Fruit fly (Drosophila melanogaster) whole organism, embryonic: ENCODE results near the gene CG15196.

Experiments
- Ada2b ChIP-seq: fragments of 200-800 bp; sonication (Bioruptor generic); IDR thresholded peaks from 2 replicates; pipeline ENCODE4 v1.3.6; 2022; ENCODE audit warnings: missing biosample characterization, missing genetic modification characterization
- Adf1 ChIP-seq: fragments of 200-800 bp; sonication (Bioruptor generic); IDR thresholded peaks from 2 replicates; pipeline ENCODE4 v1.3.6; 2022; ENCODE audit warnings: missing biosample characterization, missing genetic modification characterization
- Bgb ChIP-seq: fragments of 200-800 bp; sonication (Bioruptor generic); IDR thresholded peaks from 2 replicates; pipeline ENCODE4 v1.3.6; 2022; ENCODE audit warnings: missing biosample characterization, missing genetic modification characterization; ENCODE audit not compliant: partially characterized antibody
- CG12769 ChIP-seq: fragments of 200-800 bp; sonication (Bioruptor generic); optimal IDR thresholded peaks from 2 replicates; lab custom pipeline; 2019; ENCODE audit warnings: missing biosample characterization, mild to moderate bottlenecking, missing genetic modification characterization, moderate library complexity
- CG14860 ChIP-seq: fragments of 200-800 bp; sonication (Bioruptor generic); IDR thresholded peaks from 3 replicates; pipeline ENCODE4 v1.3.6; 2022; ENCODE audit warnings: missing biosample characterization, missing genetic modification characterization; ENCODE audit not compliant: partially characterized antibody
- CG15514 ChIP-seq: fragments of 200-800 bp; sonication (Bioruptor generic); optimal IDR thresholded peaks from 3 replicates; lab custom pipeline; 2017; ENCODE audit warnings: missing biosample characterization, missing genetic modification characterization, mild to moderate bottlenecking, moderate library complexity, missing genetic modification reagents
- CG17186 ChIP-seq: fragments of 200-800 bp; sonication (Bioruptor generic); optimal IDR thresholded peaks from 3 replicates; lab custom pipeline; 2017; ENCODE audit warnings: missing biosample characterization, missing genetic modification reagents, missing genetic modification characterization
- CG17802 ChIP-seq: fragments of 200-800 bp; sonication (Bioruptor generic); optimal IDR thresholded peaks from 2 replicates; lab custom pipeline; 2018; ENCODE audit warnings: missing biosample characterization, mild to moderate bottlenecking, missing genetic modification characterization, moderate library complexity
- CG1832 ChIP-seq: fragments of 200-800 bp; sonication (Bioruptor generic); optimal IDR thresholded peaks from 2 replicates; lab custom pipeline; 2017; ENCODE audit warnings: missing biosample characterization, mild to moderate bottlenecking, missing genetic modification characterization, inconsistent platforms
- CG30020 ChIP-seq: fragments of 200-800 bp; optimal IDR thresholded peaks from 2 replicates; lab custom pipeline; 2019; ENCODE audit warnings: missing biosample characterization, mild to moderate bottlenecking, missing genetic modification characterization, moderate library complexity
- CG4820 ChIP-seq: fragments of 200-800 bp; sonication (Bioruptor generic); optimal IDR thresholded peaks from 3 replicates; lab custom pipeline; 2016; ENCODE audit warnings: missing biosample characterization, missing genetic modification characterization
- CG5245 ChIP-seq: fragments of 200-800 bp; sonication (Bioruptor generic); optimal IDR thresholded peaks from 3 replicates; lab custom pipeline; 2016; ENCODE audit warnings: missing biosample characterization, missing genetic modification characterization
- CG6791 ChIP-seq: fragments of 200-800 bp; sonication (Bioruptor generic); IDR thresholded peaks from 3 replicates; pipeline ENCODE4 v1.3.6; 2022; ENCODE audit warnings: missing biosample characterization, missing genetic modification characterization; ENCODE audit not compliant: partially characterized antibody
- CG6854 ChIP-seq: fragments of 200-800 bp; sonication (Bioruptor generic); optimal IDR thresholded peaks from 3 replicates; lab custom pipeline; 2017; ENCODE audit warnings: missing biosample characterization, mild to moderate bottlenecking, missing genetic modification characterization
- CG7556 ChIP-seq: fragments of 200-800 bp; sonication (Bioruptor generic); optimal IDR thresholded peaks from 2 replicates; lab custom pipeline; 2017; ENCODE audit warnings: missing biosample characterization, mild to moderate bottlenecking, missing genetic modification characterization
- CrebB ChIP-seq: fragments of 200-800 bp; sonication (Bioruptor generic); optimal IDR thresholded peaks from 3 replicates; lab custom pipeline; 2018; ENCODE audit warnings: missing biosample characterization, mild to moderate bottlenecking, missing genetic modification characterization
- Doc3 ChIP-seq: fragments of 200-800 bp; sonication (Bioruptor generic); IDR thresholded peaks from 3 replicates; pipeline ENCODE4 v1.3.6; 2022; ENCODE audit warnings: missing biosample characterization, missing genetic modification characterization; ENCODE audit not compliant: partially characterized antibody
- Dp ChIP-seq: fragments of 200-800 bp; sonication (Bioruptor generic); optimal IDR thresholded peaks from 2 replicates; lab custom pipeline; 2018; ENCODE audit warnings: missing biosample characterization, mild to moderate bottlenecking, missing genetic modification characterization, moderate library complexity
- Dref ChIP-seq: fragments of 200-800 bp; sonication (Bioruptor generic); IDR thresholded peaks from 2 replicates; pipeline ENCODE4 v1.3.6; 2022; ENCODE audit warnings: missing biosample characterization, missing genetic modification characterization
- Eip74EF ChIP-seq, 2 experiments: fragments of 200-800 bp in 1 of 2; fragments of >200 bp in 1 of 2; sonication (Bioruptor generic) in 1 of 2; optimal IDR thresholded peaks; 2 replicates each; lab custom pipeline; 2017 to 2019; ENCODE audit warnings: missing biosample characterization in 2 of 2, missing genetic modification characterization in 2 of 2, mild to moderate bottlenecking in 1 of 2, moderate library complexity in 1 of 2
- Fer2 ChIP-seq: fragments of 200-800 bp; sonication (Bioruptor generic); optimal IDR thresholded peaks from 2 replicates; lab custom pipeline; 2018; ENCODE audit warnings: missing biosample characterization, mild to moderate bottlenecking, missing genetic modification characterization, moderate library complexity
- Meics ChIP-seq: fragments of 200-800 bp; sonication (Bioruptor generic); optimal IDR thresholded peaks from 2 replicates; lab custom pipeline; 2017; ENCODE audit warnings: missing biosample characterization, mild to moderate bottlenecking, missing genetic modification characterization
- Opbp ChIP-seq: fragments of 200-800 bp; sonication (Bioruptor generic); IDR thresholded peaks from 3 replicates; pipeline ENCODE4 v1.3.6; 2022; ENCODE audit warnings: missing biosample characterization, missing genetic modification characterization; ENCODE audit not compliant: partially characterized antibody
- bigmax ChIP-seq: fragments of 200-800 bp; sonication (Bioruptor generic); optimal IDR thresholded peaks from 2 replicates; lab custom pipeline; 2018; ENCODE audit warnings: missing biosample characterization, mild to moderate bottlenecking, missing genetic modification characterization
- bsh ChIP-seq, 2 experiments: fragments of 200-800 bp; sonication (Bioruptor generic); optimal IDR thresholded peaks; 2 replicates each; lab custom pipeline; 2017 to 2018; ENCODE audit warnings: mild to moderate bottlenecking in 2 of 2, missing biosample characterization in 2 of 2, missing genetic modification characterization in 2 of 2, moderate library complexity in 1 of 2
- caup ChIP-seq: fragments of 200-800 bp; sonication (Bioruptor generic); optimal IDR thresholded peaks from 3 replicates; lab custom pipeline; 2017; ENCODE audit warnings: missing biosample characterization, mild to moderate bottlenecking, missing genetic modification characterization, moderate library complexity; ENCODE audit not compliant: severe bottlenecking
- ewg ChIP-seq: fragments of 200-800 bp; sonication (Bioruptor generic); optimal IDR thresholded peaks from 3 replicates; lab custom pipeline; 2017; ENCODE audit warnings: mild to moderate bottlenecking, missing biosample characterization, missing genetic modification reagents, missing genetic modification characterization
- ftz-f1 ChIP-seq: fragments of 200-800 bp; sonication (Bioruptor generic); optimal IDR thresholded peaks from 2 replicates; lab custom pipeline; 2016; ENCODE audit warnings: missing biosample characterization, missing genetic modification characterization
- gce ChIP-seq: fragments of 200-800 bp; sonication (Bioruptor generic); IDR thresholded peaks from 3 replicates; pipeline ENCODE4 v1.3.6; 2022; ENCODE audit warnings: missing biosample characterization, missing genetic modification characterization
- grau ChIP-seq: fragments of 200-800 bp; optimal IDR thresholded peaks from 3 replicates; lab custom pipeline; 2019; ENCODE audit warnings: missing biosample characterization, mild to moderate bottlenecking, missing genetic modification characterization, moderate library complexity
- hb ChIP-seq: fragments of 200-800 bp; sonication (Bioruptor generic); IDR thresholded peaks from 3 replicates; pipeline ENCODE4 v1.3.6; 2022; ENCODE audit warnings: missing biosample characterization, missing genetic modification characterization; ENCODE audit not compliant: partially characterized antibody
- hbn ChIP-seq: fragments of 200-800 bp; sonication (Bioruptor generic); IDR thresholded peaks from 2 replicates; pipeline ENCODE4 v1.3.6; 2022; ENCODE audit warnings: missing biosample characterization, missing genetic modification characterization; ENCODE audit not compliant: partially characterized antibody
- inv ChIP-seq: fragments of 200-800 bp; sonication (Bioruptor generic); IDR thresholded peaks from 2 replicates; pipeline ENCODE4 v1.3.6; 2022; ENCODE audit warnings: missing biosample characterization, missing genetic modification characterization; ENCODE audit not compliant: partially characterized antibody
- knrl ChIP-seq: fragments of 200-800 bp; sonication (Bioruptor generic); IDR thresholded peaks from 3 replicates; pipeline ENCODE4 v1.3.6; 2022; ENCODE audit warnings: missing biosample characterization, missing genetic modification characterization; ENCODE audit not compliant: partially characterized antibody
- lbe ChIP-seq: fragments of 200-800 bp; sonication (Bioruptor generic); optimal IDR thresholded peaks from 2 replicates; lab custom pipeline; 2016; ENCODE audit warnings: missing biosample characterization, mild to moderate bottlenecking, missing genetic modification characterization
- mld ChIP-seq: fragments of 200-800 bp; sonication (Bioruptor generic); IDR thresholded peaks from 3 replicates; pipeline ENCODE4 v1.3.6; 2022; ENCODE audit warnings: missing biosample characterization, missing genetic modification characterization; ENCODE audit not compliant: partially characterized antibody
- nerfin-1 ChIP-seq: fragments of 200-800 bp; sonication (Bioruptor generic); optimal IDR thresholded peaks from 3 replicates; lab custom pipeline; 2019; ENCODE audit warnings: missing biosample characterization, mild to moderate bottlenecking, missing genetic modification characterization, moderate library complexity
- nerfin-2 ChIP-seq: fragments of 200-800 bp; sonication (Bioruptor generic); IDR thresholded peaks from 2 replicates; pipeline ENCODE4 v1.3.6; 2022; ENCODE audit warnings: missing biosample characterization, missing genetic modification characterization; ENCODE audit not compliant: partially characterized antibody
- nom ChIP-seq: fragments of 200-800 bp; sonication (Bioruptor generic); optimal IDR thresholded peaks from 2 replicates; lab custom pipeline; 2017; ENCODE audit warnings: missing biosample characterization, missing genetic modification characterization, mild to moderate bottlenecking, moderate library complexity, missing genetic modification reagents
- p53 ChIP-seq: fragments of 200-800 bp; sonication (Bioruptor generic); optimal IDR thresholded peaks from 2 replicates; lab custom pipeline; 2016; ENCODE audit warnings: missing biosample characterization, missing genetic modification characterization
- sim ChIP-seq: fragments of 200-800 bp; sonication (Bioruptor generic); IDR thresholded peaks from 2 replicates; pipeline ENCODE4 v1.3.6; 2022; ENCODE audit warnings: missing biosample characterization, missing genetic modification characterization
- sna ChIP-seq: fragments of 200-800 bp; sonication (Bioruptor generic); IDR thresholded peaks from 2 replicates; pipeline ENCODE4 v1.3.6; 2022; ENCODE audit warnings: missing biosample characterization, missing genetic modification characterization; ENCODE audit not compliant: partially characterized antibody
- sr ChIP-seq: fragments of 200-800 bp; sonication (Bioruptor generic); IDR thresholded peaks from 3 replicates; pipeline ENCODE4 v1.3.6; 2022; ENCODE audit warnings: missing biosample characterization, missing genetic modification characterization
- stwl ChIP-seq: fragments of 200-800 bp; sonication (Bioruptor generic); optimal IDR thresholded peaks from 3 replicates; lab custom pipeline; 2018; ENCODE audit warnings: missing biosample characterization, mild to moderate bottlenecking, missing genetic modification characterization, moderate library complexity
- unc-4 ChIP-seq: fragments of 200-800 bp; sonication (Bioruptor generic); IDR thresholded peaks from 2 replicates; pipeline ENCODE4 v1.3.6; 2022; ENCODE audit warnings: missing biosample characterization, missing genetic modification characterization; ENCODE audit not compliant: partially characterized antibody

Gene CG15196

DNA sequence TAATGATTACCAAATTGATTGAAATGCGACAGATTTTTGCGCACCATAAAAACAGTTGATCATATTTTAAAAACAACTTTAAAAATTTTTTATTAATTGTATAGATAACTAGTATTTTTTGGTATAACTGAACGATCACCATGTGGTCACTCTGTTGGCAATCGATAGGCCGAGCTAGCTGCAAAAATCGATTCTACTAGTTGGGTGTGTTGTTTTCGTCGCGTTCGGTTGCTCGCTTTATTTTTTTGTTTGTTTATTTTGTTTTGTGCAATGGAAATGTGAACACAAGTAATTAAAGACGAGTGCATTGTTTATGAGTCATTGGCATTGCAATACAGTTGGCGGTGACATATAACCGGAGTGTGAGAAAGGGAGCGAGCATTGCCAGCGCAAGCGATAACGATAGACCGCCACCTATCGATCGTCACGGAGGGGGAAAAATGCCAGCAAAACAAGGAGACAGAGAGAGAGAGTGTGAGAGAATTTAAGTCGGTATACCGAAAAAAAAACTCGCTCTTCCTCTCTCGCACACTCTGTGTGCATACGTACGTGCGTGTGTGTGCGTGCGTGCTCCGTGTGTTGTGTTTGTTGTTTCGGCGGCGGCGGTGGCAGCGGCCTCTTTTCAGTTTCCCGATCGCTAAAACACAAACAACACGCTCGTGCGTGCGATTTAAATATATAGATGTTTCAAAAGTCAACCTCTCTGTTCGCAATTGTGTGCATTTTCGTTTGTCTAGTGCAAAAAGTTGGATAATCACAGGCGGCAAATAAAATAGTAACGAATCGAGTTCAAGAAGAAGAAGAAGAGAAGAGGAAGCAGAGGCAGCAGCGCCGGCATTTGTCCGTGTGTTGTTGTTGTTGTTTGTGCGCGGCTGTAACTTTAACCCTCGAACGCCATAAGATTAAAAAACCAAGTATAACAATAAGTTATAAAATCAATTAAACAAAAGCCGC is 20.0 kb upstream of the CG15196 start (continued):
- no peak for TF ChIP-seq grau (tag; lab: Kevin White, UChicago)
- peak; percentile 86; the same call in 2 of the 3 replicates for TF ChIP-seq hb
- TF ChIP-seq CG7556 (GFP tag; lab: Kevin White, UChicago) = no peak
- no peak for TF ChIP-seq CG4820
- TF ChIP-seq CrebB (tag; lab: Kevin White, UChicago) = peak; percentile 20
- peak; percentile 17 for TF ChIP-seq CG12769 (tag; lab: Kevin White, UChicago)
- TF ChIP-seq knrl = peak; percentile 58
- TF ChIP-seq gce = no peak
- TF ChIP-seq Dp = peak; percentile 18
- TF ChIP-seq CG6854 = no peak
- no peak for TF ChIP-seq ewg
- TF ChIP-seq Doc3 (GFP tag; lab: Robert Waterston, UW) = peak; percentile 69
- TF ChIP-seq Opbp (GFP tag; lab: Robert Waterston, UW) = peak; percentile 77; the same call in 2 of the 3 replicates
- peak; percentile 82 for TF ChIP-seq Adf1
- no peak for TF ChIP-seq Ada2b (GFP tag; lab: Robert Waterston, UW)
- TF ChIP-seq CG5245 (GFP tag; lab: Kevin White, UChicago) = no peak
- TF ChIP-seq Bgb (GFP tag; lab: Robert Waterston, UW) = peak; percentile 71
- TF ChIP-seq bigmax (GFP tag; lab: Kevin White, UChicago) = no peak
- peak; percentile 28 for TF ChIP-seq CG30020 (tag; lab: Kevin White, UChicago)
- peak; percentile 70 for TF ChIP-seq stwl
- TF ChIP-seq nerfin-1 (tag; lab: Kevin White, UChicago) = peak; percentile 56
- TF ChIP-seq CG14860 (GFP tag; lab: Robert Waterston, UW) = peak; percentile 83
- no peak for TF ChIP-seq ftz-f1 (GFP tag; lab: Kevin White, UChicago)
- peak; percentile 56 for TF ChIP-seq CG1832 (GFP tag; lab: Kevin White, UChicago)
- TF ChIP-seq CG15514 (GFP tag; lab: Kevin White, UChicago) = peak; percentile 16
- peak; percentile 84 for TF ChIP-seq sna (GFP tag; lab: Robert Waterston, UW)
- peak; percentile 75 for TF ChIP-seq Meics
- TF ChIP-seq p53 (GFP tag; lab: Kevin White, UChicago) = no peak
- TF ChIP-seq nerfin-2 (GFP tag; lab: Robert Waterston, UW) = peak; percentile 82
- peak; percentile 70 for TF ChIP-seq CG6791 (GFP tag; lab: Robert Waterston, UW)
- no peak for TF ChIP-seq sim (GFP tag; lab: Robert Waterston, UW)
- TF ChIP-seq inv = peak; percentile 70
- TF ChIP-seq unc-4 (GFP tag; lab: Robert Waterston, UW) = peak; percentile 62
- TF ChIP-seq nom (GFP tag; lab: Kevin White, UChicago) = peak; percentile 14
- peak; percentile 65 for TF ChIP-seq Dref (GFP tag; lab: Robert Waterston, UW)
- no peak for TF ChIP-seq sr
- peak; percentile 6 for TF ChIP-seq caup (GFP tag; lab: Kevin White, UChicago)
- peak; percentile 9 for TF ChIP-seq lbe (GFP tag; lab: Kevin White, UChicago)
- TF ChIP-seq CG17802 (tag; lab: Kevin White, UChicago) = no peak
- TF ChIP-seq bsh (GFP tag; optimal IDR thresholded peaks at IDR 0.05; lab: Kevin White, UChicago) = peak in 1 of 2 experiments; percentile 43
- peak in 1 of 2 experiments; percentile 45 for TF ChIP-seq Eip74EF (GFP tag; optimal IDR thresholded peaks at IDR 0.05; lab: Kevin White, UChicago)
- peak; percentile 65; the same call in 1 of the 3 replicates for TF ChIP-seq mld (GFP tag; lab: Robert Waterston, UW)
- peak; percentile 6 for TF ChIP-seq CG17186 (GFP tag; lab: Kevin White, UChicago)
- no peak for TF ChIP-seq Fer2 (tag; lab: Kevin White, UChicago)
- TF ChIP-seq hbn (GFP tag; lab: Robert Waterston, UW) = 0 out of 2 replicates have a peak, but pooled peaks have one; percentile 52
